Worm (Caenorhabditis elegans): Measurements from ENCODE around the gene F21D9.8.

DNA sequence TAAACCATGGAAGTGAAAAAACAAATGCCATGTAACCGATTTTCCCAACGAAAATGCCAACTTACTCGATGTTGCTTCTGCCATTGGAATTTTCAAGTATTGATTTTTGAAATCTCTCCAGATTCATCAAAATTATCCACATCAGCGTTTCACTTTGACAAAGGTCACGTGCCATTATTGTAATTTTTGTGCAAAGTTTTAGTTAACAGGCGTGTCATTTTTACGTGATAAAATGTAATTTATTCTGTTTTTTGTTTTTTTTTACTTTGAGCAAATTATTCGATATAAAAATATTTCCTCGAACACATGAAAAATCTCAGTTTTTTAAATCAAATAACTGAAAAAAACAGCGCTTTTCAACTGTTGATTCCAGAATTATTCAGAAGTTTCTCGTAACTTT is 17.4 kb downstream of the F21D9.8 start, which contains the start of gene F21D9.2:
- TF ChIP-seq ceh-28 (tag; optimal IDR thresholded peaks at IDR 0.05) (no peak), zag-1 (tag; optimal IDR thresholded peaks at IDR 0.05) (no peak), ceh-82 (tag; optimal IDR thresholded peaks at IDR 0.05) (no peak), ceh-9 (tag; optimal IDR thresholded peaks at IDR 0.05) (no peak), nhr-23 (tag; optimal IDR thresholded peaks at IDR 0.05) (no peak), nhr-25 (tag; optimal IDR thresholded peaks at IDR 0.05) (no peak), fos-1 (tag; optimal IDR thresholded peaks at IDR 0.05) (no peak), lin-39 (tag; optimal IDR thresholded peaks at IDR 0.05) (no peak), ztf-11 (tag; optimal IDR thresholded peaks at IDR 0.05) (no peak), nhr-237 (tag; optimal IDR thresholded peaks at IDR 0.05) (no peak), elt-1 (tag; optimal IDR thresholded peaks at IDR 0.05) (no peak), elt-2 (tag; optimal IDR thresholded peaks at IDR 0.05) (no peak), daf-12 (tag; optimal IDR thresholded peaks at IDR 0.05) (no peak)
